Fruit fly (Drosophila melanogaster): ENCODE results near the gene CG5466.

dm6 chr3R:20621805-20622286 lies 4.2 kb downstream of the CG5466 start, which contains the start of gene H:
- TF ChIP-seq CG8478 (optimal IDR thresholded peaks at IDR 0.05) (no peak), CTCF (optimal IDR thresholded peaks at IDR 0.05) (peak in 1 of 2 experiments; percentile 39)
